Worm (Caenorhabditis elegans) whole organism, midembryonic: ENCODE results near the gene dis-3.

ENCODE experiments used
- T22C8.4 ChIP-seq: fragments of 200-800 bp; sonication (Bioruptor generic); IDR thresholded peaks from 2 replicates; pipeline ENCODE4 v1.3.6; 2022; ENCODE audit warnings: missing genetic modification characterization, missing compliant biosample characterization
- cog-1 ChIP-seq: sonication (generic microtip); optimal IDR thresholded peaks from 2 replicates; lab custom pipeline; 2016; ENCODE audit warnings: missing genetic modification characterization, missing compliant biosample characterization
- flt-1 ChIP-seq: fragments of 200-800 bp; sonication (Bioruptor generic); IDR thresholded peaks from 2 replicates; pipeline ENCODE4 v1.3.6; 2022; ENCODE audit warnings: missing genetic modification characterization, missing compliant biosample characterization
- klf-2 ChIP-seq: fragments of 200-800 bp; sonication (Bioruptor generic); conservative IDR thresholded peaks from 2 replicates; pipeline ENCODE4 v1.3.6; 2022; ENCODE audit warnings: missing genetic modification reagents, missing genetic modification characterization, missing compliant biosample characterization
- med-1 ChIP-seq: sonication (generic microtip); optimal IDR thresholded peaks from 2 replicates; lab custom pipeline; 2017; ENCODE audit warnings: missing genetic modification characterization, mild to moderate bottlenecking, missing compliant biosample characterization, antibody characterized with exemption, missing genetic modification reagents; ENCODE audit not compliant: insufficient read depth
- ref-1 ChIP-seq: fragments of 200-800 bp; sonication (Bioruptor generic); conservative IDR thresholded peaks from 2 replicates; pipeline ENCODE4 v1.3.6; 2022; ENCODE audit warnings: missing genetic modification reagents, missing genetic modification characterization, missing compliant biosample characterization
- tab-1 ChIP-seq: fragments of 200-800 bp; sonication (Bioruptor generic); IDR thresholded peaks from 2 replicates; pipeline ENCODE4 v1.3.6; 2022; ENCODE audit warnings: missing genetic modification characterization, missing compliant biosample characterization
- ztf-23 ChIP-seq: fragments of 200-800 bp; sonication (Bioruptor generic); IDR thresholded peaks from 2 replicates; pipeline ENCODE4 v1.3.6; 2022; ENCODE audit warnings: missing genetic modification reagents, missing genetic modification characterization, missing compliant biosample characterization
- ztf-29 ChIP-seq: fragments of 200-800 bp; sonication (Bioruptor generic); IDR thresholded peaks from 2 replicates; pipeline ENCODE4 v1.3.6; 2022; ENCODE audit warnings: missing genetic modification reagents, missing genetic modification characterization, missing compliant biosample characterization

ce11 chrIV:10056138-10056537 lies 40.9 kb upstream of the dis-3 start, which contains the start of gene T04B2.7:
- no peak for TF ChIP-seq ref-1
- TF ChIP-seq ztf-29 (GFP tag; lab: Robert Waterston, UW) = no peak
- no peak for TF ChIP-seq flt-1 (GFP tag; lab: Robert Waterston, UW)
- TF ChIP-seq tab-1 (GFP tag; lab: Robert Waterston, UW) = no peak
- no peak for TF ChIP-seq klf-2 (GFP tag; lab: Robert Waterston, UW)
- TF ChIP-seq cog-1 (tag; lab: Kevin White, UChicago) = no peak
- TF ChIP-seq med-1 (GFP tag; lab: Kevin White, UChicago) = no peak
- TF ChIP-seq T22C8.4 = no peak
- no peak for TF ChIP-seq ztf-23
